Fruit fly (Drosophila melanogaster): ENCODE measurements around the gene Plp.

Plp gene

dm6 chr3L:15042470-15042869 is 52.1 kb downstream of the Plp start, which contains the start of gene Rpn12R:
Rpn12R (minus strand) TSS chr3L:15042570.
- TF ChIP-seq CG4496 (GFP tag; IDR thresholded peaks at IDR 0.05) (no peak), Pif1A (GFP tag; optimal IDR thresholded peaks at IDR 0.05) (no peak), CG34367 (tag; optimal IDR thresholded peaks at IDR 0.05) (no peak), CG12605 (GFP tag; IDR thresholded peaks at IDR 0.05) (no peak), CG10348 (GFP tag; IDR thresholded peaks at IDR 0.05) (no peak), CG14655 (GFP tag; optimal IDR thresholded peaks at IDR 0.05) (no peak), D1 (tag; optimal IDR thresholded peaks at IDR 0.05) (no peak), Pif1B (GFP tag; optimal IDR thresholded peaks at IDR 0.05) (no peak), EcR (GFP tag; optimal IDR thresholded peaks at IDR 0.05) (no peak), CG8301 (tag; optimal IDR thresholded peaks at IDR 0.05) (no peak), rn (GFP tag; IDR thresholded peaks at IDR 0.05) (no peak), CG9948 (tag; optimal IDR thresholded peaks at IDR 0.05) (no peak), CG32121 (GFP tag; IDR thresholded peaks at IDR 0.05) (no peak), Ets98B (GFP tag; IDR thresholded peaks at IDR 0.05) (no peak), gl (tag; optimal IDR thresholded peaks at IDR 0.05) (no peak)

dm6 chr3L:15040329-15040886 is 54.1 kb downstream of the Plp start:
- TF ChIP-seq gl (tag; optimal IDR thresholded peaks at IDR 0.05) (no peak), D1 (tag; optimal IDR thresholded peaks at IDR 0.05) (no peak), rn (GFP tag; IDR thresholded peaks at IDR 0.05) (no peak), CG8301 (tag; optimal IDR thresholded peaks at IDR 0.05) (no peak), CG12605 (GFP tag; IDR thresholded peaks at IDR 0.05) (no peak), CG8159 (tag; optimal IDR thresholded peaks at IDR 0.05) (no peak), Pif1B (GFP tag; optimal IDR thresholded peaks at IDR 0.05) (no peak), Ets98B (GFP tag; IDR thresholded peaks at IDR 0.05) (no peak), EcR (GFP tag; optimal IDR thresholded peaks at IDR 0.05) (no peak), CG13204 (GFP tag; optimal IDR thresholded peaks at IDR 0.05) (no peak)

dm6 chr3L:15039510-15039909 is 55.0 kb downstream of the Plp start:
- TF ChIP-seq Ets98B (GFP tag; IDR thresholded peaks at IDR 0.05) (no peak), CG17806 (tag; optimal IDR thresholded peaks at IDR 0.05) (no peak), CG4496 (GFP tag; IDR thresholded peaks at IDR 0.05) (no peak), CG14655 (GFP tag; optimal IDR thresholded peaks at IDR 0.05) (no peak), CG13204 (GFP tag; optimal IDR thresholded peaks at IDR 0.05) (no peak), CG34367 (tag; optimal IDR thresholded peaks at IDR 0.05) (no peak), Pif1B (GFP tag; optimal IDR thresholded peaks at IDR 0.05) (no peak), Pif1A (GFP tag; optimal IDR thresholded peaks at IDR 0.05) (no peak), CG9948 (tag; optimal IDR thresholded peaks at IDR 0.05) (no peak), CG15710 (tag; optimal IDR thresholded peaks at IDR 0.05) (no peak), gl (tag; optimal IDR thresholded peaks at IDR 0.05) (no peak), fd96Ca (GFP tag; IDR thresholded peaks at IDR 0.05) (no peak), CG8159 (tag; optimal IDR thresholded peaks at IDR 0.05) (no peak), CG8301 (tag; optimal IDR thresholded peaks at IDR 0.05) (no peak), D1 (tag; optimal IDR thresholded peaks at IDR 0.05) (no peak), EcR (GFP tag; optimal IDR thresholded peaks at IDR 0.05) (no peak), CG32121 (GFP tag; IDR thresholded peaks at IDR 0.05) (no peak)

dm6 chr3L:15035585-15035984 is 58.9 kb downstream of the Plp start:
- TF ChIP-seq CG8159 (tag; optimal IDR thresholded peaks at IDR 0.05) (peak; percentile 41), CG32121 (GFP tag; IDR thresholded peaks at IDR 0.05) (no peak), CG13204 (GFP tag; optimal IDR thresholded peaks at IDR 0.05) (no peak), EcR (GFP tag; optimal IDR thresholded peaks at IDR 0.05) (no peak), Pif1A (GFP tag; optimal IDR thresholded peaks at IDR 0.05) (peak; percentile 5), CG8301 (tag; optimal IDR thresholded peaks at IDR 0.05) (no peak), CG14655 (GFP tag; optimal IDR thresholded peaks at IDR 0.05) (peak; percentile 31), fd96Ca (GFP tag; IDR thresholded peaks at IDR 0.05) (no peak), Pif1B (GFP tag; optimal IDR thresholded peaks at IDR 0.05) (no peak), CG10348 (GFP tag; IDR thresholded peaks at IDR 0.05) (no peak)

dm6 chr3L:15034714-15035076 is 59.8 kb downstream of the Plp start:
- TF ChIP-seq CG13204 (GFP tag; optimal IDR thresholded peaks at IDR 0.05), result no peak
- no peak for TF ChIP-seq CG34367 (tag; optimal IDR thresholded peaks at IDR 0.05)
- TF ChIP-seq CG12605 (GFP tag; IDR thresholded peaks at IDR 0.05), result no peak
- TF ChIP-seq fd96Ca (GFP tag; IDR thresholded peaks at IDR 0.05), result no peak
- TF ChIP-seq Snoo (tag; optimal IDR thresholded peaks at IDR 0.05), result no peak
- no peak for TF ChIP-seq gl (tag; optimal IDR thresholded peaks at IDR 0.05)
- no peak for TF ChIP-seq CG15710 (tag; optimal IDR thresholded peaks at IDR 0.05)
- no peak for TF ChIP-seq Pif1A (GFP tag; optimal IDR thresholded peaks at IDR 0.05)
- no peak for TF ChIP-seq CG4496 (GFP tag; IDR thresholded peaks at IDR 0.05)
- no peak for TF ChIP-seq Pif1B (GFP tag; optimal IDR thresholded peaks at IDR 0.05)
- TF ChIP-seq CG14655 (GFP tag; optimal IDR thresholded peaks at IDR 0.05), result no peak
- TF ChIP-seq EcR (GFP tag; optimal IDR thresholded peaks at IDR 0.05), result no peak
- no peak for TF ChIP-seq CG17806 (tag; optimal IDR thresholded peaks at IDR 0.05)
- no peak for TF ChIP-seq Ets98B (GFP tag; IDR thresholded peaks at IDR 0.05)
- TF ChIP-seq CG32121 (GFP tag; IDR thresholded peaks at IDR 0.05), result no peak
- TF ChIP-seq CG9948 (tag; optimal IDR thresholded peaks at IDR 0.05), result no peak
- no peak for TF ChIP-seq CG8301 (tag; optimal IDR thresholded peaks at IDR 0.05)

dm6 chr3L:15034061-15034713 is 60.3 kb downstream of the Plp start:
- TF ChIP-seq CG14655 (GFP tag; optimal IDR thresholded peaks at IDR 0.05) (peak; percentile 19), CG8159 (tag; optimal IDR thresholded peaks at IDR 0.05) (peak; percentile 51), gl (tag; optimal IDR thresholded peaks at IDR 0.05) (no peak), CG10348 (GFP tag; IDR thresholded peaks at IDR 0.05) (no peak), CG17806 (tag; optimal IDR thresholded peaks at IDR 0.05) (no peak), CG15710 (tag; optimal IDR thresholded peaks at IDR 0.05) (peak; percentile 25)
